Worm (Caenorhabditis elegans): ENCODE data around the gene C36H8.1.

C36H8.1 gene

DNA sequence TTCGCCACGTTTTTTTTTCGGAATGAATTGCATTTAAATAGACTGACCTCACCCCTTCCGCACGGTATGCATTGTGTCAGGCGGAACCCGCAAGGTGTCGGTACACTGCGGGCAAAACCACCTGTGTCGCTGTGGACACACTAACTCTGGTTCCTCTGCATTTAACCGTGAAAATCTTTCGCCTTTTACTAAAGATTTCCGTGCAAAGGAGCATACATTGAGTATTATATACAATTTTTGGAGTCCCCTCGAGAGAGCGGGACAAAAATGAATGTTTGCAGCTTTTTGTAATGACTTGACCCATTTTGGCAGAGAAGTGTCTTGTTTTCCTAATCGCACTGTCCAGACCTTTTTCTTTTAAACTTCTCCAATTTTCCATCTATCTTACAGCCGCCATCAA is 42.4 kb upstream of the C36H8.1 start:
- peak; percentile 83 for TF ChIP-seq snpc-4 (tag; optimal IDR thresholded peaks at IDR 0.05)
- peak; percentile 3 for TF ChIP-seq sma-3 (GFP tag; optimal IDR thresholded peaks at IDR 0.05)

ce11 chrIV:12785988-12786387 is 41.4 kb upstream of the C36H8.1 start:
- TF ChIP-seq snpc-4 (tag; optimal IDR thresholded peaks at IDR 0.05), result peak; percentile 79
- TF ChIP-seq aly-2 (tag; optimal IDR thresholded peaks at IDR 0.05), result no peak

ce11 chrIV:12783165-12783564 is 38.6 kb upstream of the C36H8.1 start:
- TF ChIP-seq nhr-129 (tag; optimal IDR thresholded peaks at IDR 0.05) (no peak), ztf-1 (GFP tag; conservative IDR thresholded peaks at IDR 0.05) (no peak), sma-3 (GFP tag; optimal IDR thresholded peaks at IDR 0.05) (no peak), C34F6.9 (tag; optimal IDR thresholded peaks at IDR 0.05) (no peak)

DNA sequence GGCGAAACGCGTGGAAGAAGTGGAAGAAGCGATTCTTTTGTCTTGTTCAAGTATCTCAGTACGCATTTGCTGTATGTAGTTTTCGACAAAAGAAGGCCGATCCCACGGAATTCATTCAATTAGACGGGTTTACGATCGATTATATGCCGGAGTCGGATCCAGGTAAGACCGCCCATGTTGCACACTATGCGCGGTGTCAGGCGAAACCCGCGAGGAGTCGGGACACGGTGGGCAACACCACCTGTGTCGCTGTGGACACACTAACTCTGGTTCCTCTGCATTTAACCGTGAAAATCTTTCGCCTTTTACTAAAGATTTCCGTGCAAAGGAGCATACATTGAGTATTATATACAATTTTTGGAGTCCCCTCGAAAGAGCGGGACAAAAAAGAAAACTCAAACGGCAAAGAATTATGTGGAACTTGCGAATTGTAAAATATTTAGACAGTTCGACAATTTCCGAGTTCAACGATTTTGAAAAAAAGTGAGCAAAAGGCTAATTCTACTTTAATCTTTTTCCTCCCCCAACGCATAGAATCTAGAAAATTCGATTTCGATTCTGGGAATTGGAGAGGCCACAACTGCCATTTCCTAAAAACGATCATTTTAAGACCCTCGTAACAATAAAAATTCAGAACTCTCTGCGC is 37.3 kb upstream of the C36H8.1 start:
- TF ChIP-seq C34F6.9 (tag; optimal IDR thresholded peaks at IDR 0.05) (no peak), snpc-4 (tag; optimal IDR thresholded peaks at IDR 0.05) (peak; percentile 34), alr-1 (tag; optimal IDR thresholded peaks at IDR 0.05) (no peak), nhr-25 (tag; optimal IDR thresholded peaks at IDR 0.05) (no peak)

DNA sequence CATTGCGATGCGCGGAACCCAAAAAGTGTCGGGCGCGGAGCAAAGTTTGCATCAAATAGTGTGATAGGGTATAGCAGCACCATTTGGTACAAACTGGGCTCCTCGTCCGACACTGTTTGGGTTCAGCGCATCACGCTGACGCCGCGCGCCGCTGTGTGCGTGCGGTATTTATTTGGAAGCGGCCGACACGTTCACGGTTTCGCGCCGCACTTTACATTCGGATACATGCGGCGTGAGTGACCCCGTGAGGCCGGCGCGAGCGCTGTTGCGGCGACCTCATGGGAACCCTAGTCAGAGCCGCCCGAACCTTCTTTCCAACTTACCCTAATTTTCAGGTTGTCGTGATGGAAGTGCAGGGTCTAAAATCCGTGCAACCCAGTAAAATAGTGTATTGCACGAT is 36.4 kb upstream of the C36H8.1 start:
- TF ChIP-seq lin-13 (GFP tag; optimal IDR thresholded peaks at IDR 0.05), result no peak
- no peak for TF ChIP-seq blmp-1 (tag; optimal IDR thresholded peaks at IDR 0.05; ENCODE audit: insufficient read depth)
- no peak for TF ChIP-seq nhr-10 (tag; optimal IDR thresholded peaks at IDR 0.05)
- no peak for TF ChIP-seq elt-3 (tag; optimal IDR thresholded peaks at IDR 0.05)
- no peak for TF ChIP-seq dmd-4 (tag; optimal IDR thresholded peaks at IDR 0.05)
- TF ChIP-seq Y55F3AM.14 (GFP tag; optimal IDR thresholded peaks at IDR 0.05), result no peak
- TF ChIP-seq nhr-77 (tag; optimal IDR thresholded peaks at IDR 0.05), result no peak
- TF ChIP-seq nhr-237 (tag; optimal IDR thresholded peaks at IDR 0.05), result no peak
- TF ChIP-seq fos-1 (tag; optimal IDR thresholded peaks at IDR 0.05), result no peak
- TF ChIP-seq sem-4 (tag; optimal IDR thresholded peaks at IDR 0.05), result no peak

DNA sequence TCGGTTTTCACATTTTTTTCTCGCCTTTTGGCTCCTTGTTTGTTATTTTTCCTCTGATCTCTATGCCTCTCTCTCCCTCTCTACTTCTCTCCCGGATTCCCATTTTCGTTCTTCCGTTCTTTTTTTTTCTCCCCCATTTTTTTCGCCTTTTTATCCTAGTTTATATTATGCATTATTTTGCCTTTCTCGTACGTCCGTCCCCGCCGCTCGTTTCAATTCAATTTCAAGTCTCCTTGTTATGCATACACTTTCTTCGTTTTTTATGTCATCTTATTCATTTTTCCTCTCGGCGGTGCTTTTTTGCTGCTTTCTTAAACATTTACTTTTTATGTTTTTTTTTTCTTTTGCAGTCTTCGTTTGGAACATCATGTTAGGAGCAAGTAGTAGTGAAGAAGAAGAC is 28.9 kb upstream of the C36H8.1 start, which contains the start of gene unc-31:
Gene unc-31 (plus strand): TSS at position 349 of the 400 bp plus-strand sequence.
- no peak for TF ChIP-seq unc-62 (GFP tag; optimal IDR thresholded peaks at IDR 0.05)
- TF ChIP-seq zag-1 (tag; optimal IDR thresholded peaks at IDR 0.05), result no peak
- no peak for TF ChIP-seq nhr-23 (tag; optimal IDR thresholded peaks at IDR 0.05)
- peak; percentile 1 for TF ChIP-seq C34F6.9 (tag; optimal IDR thresholded peaks at IDR 0.05)
- no peak for TF ChIP-seq ztf-4 (tag; optimal IDR thresholded peaks at IDR 0.05)
- TF ChIP-seq nhr-6 (tag; optimal IDR thresholded peaks at IDR 0.05), result no peak
- no peak for TF ChIP-seq unc-39 (tag; optimal IDR thresholded peaks at IDR 0.05)
- no peak for TF ChIP-seq ztf-11 (tag; optimal IDR thresholded peaks at IDR 0.05)
- peak; percentile 20 for TF ChIP-seq unc-55 (GFP tag; optimal IDR thresholded peaks at IDR 0.05)
- no peak for TF ChIP-seq elt-3 (tag; optimal IDR thresholded peaks at IDR 0.05)
- no peak for TF ChIP-seq nhr-77 (tag; optimal IDR thresholded peaks at IDR 0.05)
- TF ChIP-seq aly-2 (tag; optimal IDR thresholded peaks at IDR 0.05), result no peak
- no peak for TF ChIP-seq nhr-25 (tag; optimal IDR thresholded peaks at IDR 0.05)
- no peak for TF ChIP-seq ceh-82 (tag; optimal IDR thresholded peaks at IDR 0.05)

DNA sequence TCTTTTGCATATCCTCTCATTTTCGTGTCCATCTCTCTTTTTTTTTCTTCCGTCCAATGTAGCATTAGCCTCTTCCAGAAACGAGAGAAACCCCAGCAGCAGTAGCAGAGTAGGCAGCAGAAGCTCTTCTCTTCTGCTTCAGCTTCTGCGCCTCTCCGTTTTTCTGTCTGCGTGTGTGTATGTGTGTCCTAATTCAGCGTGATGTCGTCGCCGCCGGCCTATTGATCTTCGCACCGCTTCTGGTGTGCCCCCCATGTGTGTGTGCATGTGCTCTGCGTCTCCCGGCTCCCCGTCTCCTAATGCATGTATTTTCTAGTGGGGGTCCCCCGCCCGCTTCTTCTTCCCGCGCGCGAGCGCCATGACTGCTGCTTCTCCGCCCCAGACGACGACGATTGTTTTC is 26.8 kb upstream of the C36H8.1 start:
- no peak for TF ChIP-seq elt-1 (tag; optimal IDR thresholded peaks at IDR 0.05)
- TF ChIP-seq gmeb-1 (tag; optimal IDR thresholded peaks at IDR 0.05), result no peak
- peak; percentile 62 for TF ChIP-seq sma-9 (GFP tag; optimal IDR thresholded peaks at IDR 0.05)
- TF ChIP-seq sma-9 (tag; optimal IDR thresholded peaks at IDR 0.05), result no peak
- no peak for TF ChIP-seq unc-62 (GFP tag; optimal IDR thresholded peaks at IDR 0.05)
- peak; percentile 81 for TF ChIP-seq F13H6.1 (tag; optimal IDR thresholded peaks at IDR 0.05)
- peak in 1 of 2 experiments; percentile 58 for TF ChIP-seq lsy-2 (tag; optimal IDR thresholded peaks at IDR 0.05)
- TF ChIP-seq nhr-129 (tag; optimal IDR thresholded peaks at IDR 0.05), result peak; percentile 61
- peak; percentile 20 for TF ChIP-seq fos-1 (tag; optimal IDR thresholded peaks at IDR 0.05)
- TF ChIP-seq zag-1 (tag; optimal IDR thresholded peaks at IDR 0.05), result peak; percentile 79
- no peak for TF ChIP-seq sma-3 (GFP tag; optimal IDR thresholded peaks at IDR 0.05)
- peak; percentile 82 for TF ChIP-seq unc-55 (GFP tag; optimal IDR thresholded peaks at IDR 0.05)
- peak; percentile 32 for TF ChIP-seq unc-39 (tag; optimal IDR thresholded peaks at IDR 0.05)
- TF ChIP-seq C34F6.9 (tag; optimal IDR thresholded peaks at IDR 0.05), result peak; percentile 70
- peak; percentile 16 for TF ChIP-seq crh-2 (tag; optimal IDR thresholded peaks at IDR 0.05)
- peak; percentile 28 for TF ChIP-seq egl-27 (tag; optimal IDR thresholded peaks at IDR 0.05)
- TF ChIP-seq skn-1 (tag; optimal IDR thresholded peaks at IDR 0.05), result no peak
- peak; percentile 64 for TF ChIP-seq lin-11 (tag; optimal IDR thresholded peaks at IDR 0.05)
- TF ChIP-seq ztf-4 (tag; optimal IDR thresholded peaks at IDR 0.05), result peak; percentile 5
- no peak for TF ChIP-seq nhr-21 (tag; optimal IDR thresholded peaks at IDR 0.05)
- no peak for TF ChIP-seq ceh-82 (tag; optimal IDR thresholded peaks at IDR 0.05)
- no peak for TF ChIP-seq nhr-10 (tag; optimal IDR thresholded peaks at IDR 0.05)
- TF ChIP-seq lin-13 (GFP tag; optimal IDR thresholded peaks at IDR 0.05), result peak; percentile 54
- TF ChIP-seq peb-1 (tag; optimal IDR thresholded peaks at IDR 0.05), result no peak
- no peak for TF ChIP-seq R02D3.7 (tag; optimal IDR thresholded peaks at IDR 0.05)
- TF ChIP-seq nhr-77 (tag; optimal IDR thresholded peaks at IDR 0.05), result no peak
